Worm (Caenorhabditis elegans) whole organism, midembryonic: Measurements from ENCODE around the gene nas-3.

ENCODE experiments used
- T22C8.4 ChIP-seq: fragments of 200-800 bp; sonication (Bioruptor generic); IDR thresholded peaks from 2 replicates; pipeline ENCODE4 v1.3.6; 2022; ENCODE audit warnings: missing genetic modification characterization, missing compliant biosample characterization
- cog-1 ChIP-seq: sonication (generic microtip); optimal IDR thresholded peaks from 2 replicates; lab custom pipeline; 2016; ENCODE audit warnings: missing genetic modification characterization, missing compliant biosample characterization
- flt-1 ChIP-seq: fragments of 200-800 bp; sonication (Bioruptor generic); IDR thresholded peaks from 2 replicates; pipeline ENCODE4 v1.3.6; 2022; ENCODE audit warnings: missing genetic modification characterization, missing compliant biosample characterization
- klf-2 ChIP-seq: fragments of 200-800 bp; sonication (Bioruptor generic); conservative IDR thresholded peaks from 2 replicates; pipeline ENCODE4 v1.3.6; 2022; ENCODE audit warnings: missing genetic modification reagents, missing genetic modification characterization, missing compliant biosample characterization
- med-1 ChIP-seq: sonication (generic microtip); optimal IDR thresholded peaks from 2 replicates; lab custom pipeline; 2017; ENCODE audit warnings: missing genetic modification characterization, mild to moderate bottlenecking, missing compliant biosample characterization, antibody characterized with exemption, missing genetic modification reagents; ENCODE audit not compliant: insufficient read depth
- ref-1 ChIP-seq: fragments of 200-800 bp; sonication (Bioruptor generic); conservative IDR thresholded peaks from 2 replicates; pipeline ENCODE4 v1.3.6; 2022; ENCODE audit warnings: missing genetic modification reagents, missing genetic modification characterization, missing compliant biosample characterization
- tab-1 ChIP-seq: fragments of 200-800 bp; sonication (Bioruptor generic); IDR thresholded peaks from 2 replicates; pipeline ENCODE4 v1.3.6; 2022; ENCODE audit warnings: missing genetic modification characterization, missing compliant biosample characterization
- ztf-23 ChIP-seq: fragments of 200-800 bp; sonication (Bioruptor generic); IDR thresholded peaks from 2 replicates; pipeline ENCODE4 v1.3.6; 2022; ENCODE audit warnings: missing genetic modification reagents, missing genetic modification characterization, missing compliant biosample characterization
- ztf-29 ChIP-seq: fragments of 200-800 bp; sonication (Bioruptor generic); IDR thresholded peaks from 2 replicates; pipeline ENCODE4 v1.3.6; 2022; ENCODE audit warnings: missing genetic modification reagents, missing genetic modification characterization, missing compliant biosample characterization

- TF ChIP-seq T22C8.4 (GFP tag; lab: Robert Waterston, UW) (no peak), flt-1 (no peak), cog-1 (tag; lab: Kevin White, UChicago) (no peak), klf-2 (no peak), tab-1 (GFP tag; lab: Robert Waterston, UW) (no peak), med-1 (no peak), ref-1 (GFP tag; lab: Robert Waterston, UW) (no peak), ztf-29 (GFP tag; lab: Robert Waterston, UW) (no peak), ztf-23 (GFP tag; lab: Robert Waterston, UW) (no peak)
Measured at ce11 chrV:9483738-9484256, 5.8 kb downstream of the nas-3 start, which contains the start of gene K06A4.2.
